Worm (Caenorhabditis elegans): ENCODE results near the gene Y14H12A.1.

- TF ChIP-seq him-1 (tag; optimal IDR thresholded peaks at IDR 0.05): no peak
- TF ChIP-seq dao-5 (tag; optimal IDR thresholded peaks at IDR 0.05): no peak
These were observed 47.1 kb downstream of the Y14H12A.1 start for ce11 chrII:4040066-4040465.

Measured in whole organism, L4/young adult.